Worm (Caenorhabditis elegans) whole organism, young adult: Measurements from ENCODE around the gene pgm-2.

Experiments
- B0019.2 ChIP-seq: fragments of 200-800 bp; sonication (Bioruptor generic); conservative IDR thresholded peaks from 2 replicates; pipeline ENCODE4 v1.3.6; 2022; ENCODE audit warnings: missing genetic modification reagents, missing genetic modification characterization, missing compliant biosample characterization
- C06A6.2 ChIP-seq: fragments of 200-800 bp; sonication (Bioruptor generic); conservative IDR thresholded peaks from 2 replicates; pipeline ENCODE4 v1.3.6; 2022; ENCODE audit warnings: missing genetic modification characterization, missing compliant biosample characterization
- D2030.7 ChIP-seq: fragments of 200-800 bp; sonication (Bioruptor generic); IDR thresholded peaks from 2 replicates; pipeline ENCODE4 v1.3.6; 2022; ENCODE audit warnings: missing genetic modification reagents, missing genetic modification characterization, missing compliant biosample characterization
- F33H1.4 ChIP-seq: fragments of 200-800 bp; sonication (Bioruptor generic); IDR thresholded peaks from 2 replicates; pipeline ENCODE4 v1.3.6; 2022; ENCODE audit warnings: missing genetic modification reagents, missing genetic modification characterization, missing compliant biosample characterization
- F57C9.4 ChIP-seq: sonication (generic microtip); optimal IDR thresholded peaks from 2 replicates; lab custom pipeline; 2017; ENCODE audit warnings: mild to moderate bottlenecking, missing genetic modification characterization, missing compliant biosample characterization
- Y53G8AR.9 ChIP-seq: fragments of 200-800 bp; sonication (Bioruptor generic); conservative IDR thresholded peaks from 2 replicates; pipeline ENCODE4 v1.3.6; 2022; ENCODE audit warnings: missing genetic modification reagents, missing genetic modification characterization, missing compliant biosample characterization
- Y67H2A.10 ChIP-seq: fragments of 200-800 bp; sonication (Bioruptor generic); conservative IDR thresholded peaks from 2 replicates; pipeline ENCODE4 v1.3.6; 2022; ENCODE audit warnings: missing genetic modification reagents, missing genetic modification characterization, missing compliant biosample characterization
- Y79H2A.3 ChIP-seq: fragments of 200-800 bp; sonication (Bioruptor generic); conservative IDR thresholded peaks from 2 replicates; pipeline ENCODE4 v1.3.6; 2022; ENCODE audit warnings: missing genetic modification reagents, missing genetic modification characterization, missing compliant biosample characterization
- Y95B8A.8 ChIP-seq: fragments of 200-800 bp; sonication (Bioruptor generic); IDR thresholded peaks from 2 replicates; pipeline ENCODE4 v1.3.6; 2022; ENCODE audit warnings: missing genetic modification reagents, missing genetic modification characterization, missing compliant biosample characterization
- ama-1 ChIP-seq, 3 experiments: fragments of 150-350 bp in 1 of 3; sonication (generic microtip) in 2 of 3; optimal IDR thresholded peaks; 2 replicates each; lab custom pipeline; 2014 to 2018; ENCODE audit warnings: missing biosample characterization in 2 of 3, missing genetic modification characterization in 2 of 3, missing genetic modification reagents in 2 of 3
- cebp-1 ChIP-seq, 2 experiments: fragments of 200-800 bp in 1 of 2; sonication (Bioruptor generic) in 1 of 2; sonication (generic microtip) in 1 of 2; IDR thresholded peaks in 1 of 2; optimal IDR thresholded peaks in 1 of 2; 2 replicates each; pipeline versions ENCODE4 v1.3.6 to Lab custom; 2017 to 2022; ENCODE audit warnings: missing compliant biosample characterization in 2 of 2, missing genetic modification characterization in 2 of 2, mild to moderate bottlenecking in 1 of 2, missing genetic modification reagents in 1 of 2, moderate library complexity in 1 of 2
- cebp-2 ChIP-seq: fragments of 200-800 bp; sonication (Bioruptor generic); IDR thresholded peaks from 2 replicates; pipeline ENCODE4 v1.3.6; 2022; ENCODE audit warnings: missing genetic modification characterization, missing compliant biosample characterization
- ceh-40 ChIP-seq: fragments of 200-800 bp; sonication (Bioruptor generic); IDR thresholded peaks from 2 replicates; pipeline ENCODE4 v1.3.6; 2022; ENCODE audit warnings: missing genetic modification characterization, missing compliant biosample characterization
- die-1 ChIP-seq: sonication (generic microtip); optimal IDR thresholded peaks from 2 replicates; lab custom pipeline; 2016; ENCODE audit warnings: missing genotype, mild to moderate bottlenecking, missing genetic modification characterization, missing compliant biosample characterization
- dox-1 ChIP-seq: fragments of 200-800 bp; sonication (Bioruptor generic); IDR thresholded peaks from 2 replicates; pipeline ENCODE4 v1.3.6; 2022; ENCODE audit warnings: missing genetic modification reagents, missing genetic modification characterization, missing compliant biosample characterization
- dpl-1 ChIP-seq: fragments of 150-350 bp; optimal IDR thresholded peaks from 2 replicates; lab custom pipeline; 2014; ENCODE audit warnings: missing biosample characterization, missing genetic modification reagents, missing genetic modification characterization
- egl-18 ChIP-seq: fragments of 200-800 bp; sonication (Bioruptor generic); IDR thresholded peaks from 2 replicates; pipeline ENCODE4 v1.3.6; 2022; ENCODE audit warnings: missing genetic modification reagents, missing genetic modification characterization, missing compliant biosample characterization
- egl-44 ChIP-seq: fragments of 200-800 bp; sonication (Bioruptor generic); IDR thresholded peaks from 2 replicates; pipeline ENCODE4 v1.3.6; 2022; ENCODE audit warnings: missing genetic modification reagents, missing genetic modification characterization, missing compliant biosample characterization
- ekl-4 ChIP-seq: fragments of 200-800 bp; sonication (Bioruptor generic); IDR thresholded peaks from 2 replicates; pipeline ENCODE4 v1.3.6; 2022; ENCODE audit warnings: missing genetic modification reagents, missing genetic modification characterization, missing compliant biosample characterization
- him-1 ChIP-seq: sonication (generic microtip); optimal IDR thresholded peaks from 2 replicates; lab custom pipeline; 2016; ENCODE audit warnings: missing genotype, missing genetic modification reagents, missing genetic modification characterization, missing compliant biosample characterization
- hmg-1.2 ChIP-seq: fragments of 200-800 bp; sonication (Bioruptor generic); IDR thresholded peaks from 2 replicates; pipeline ENCODE4 v1.3.6; 2022; ENCODE audit warnings: missing genetic modification reagents, missing genetic modification characterization, missing compliant biosample characterization
- hrde-1 ChIP-seq: sonication (generic microtip); optimal IDR thresholded peaks from 2 replicates; lab custom pipeline; 2016; ENCODE audit warnings: missing genetic modification characterization, mild to moderate bottlenecking, missing compliant biosample characterization, moderate library complexity, missing genotype, missing genetic modification reagents, borderline replicate concordance
- hsf-1 ChIP-seq: fragments of 200-800 bp; sonication (Bioruptor generic); IDR thresholded peaks from 2 replicates; pipeline ENCODE4 v1.3.6; 2022; ENCODE audit warnings: missing genetic modification reagents, missing genetic modification characterization, missing compliant biosample characterization
- lin-26 ChIP-seq: fragments of 200-800 bp; sonication (Bioruptor generic); IDR thresholded peaks from 2 replicates; pipeline ENCODE4 v1.3.6; 2022; ENCODE audit warnings: missing genetic modification reagents, missing genetic modification characterization, missing compliant biosample characterization
- lin-35 ChIP-seq, 3 experiments: fragments of 150-350 bp in 2 of 3; sonication (generic microtip) in 1 of 3; optimal IDR thresholded peaks; 2 replicates each; lab custom pipeline; 2014 to 2018; ENCODE audit warnings: missing biosample characterization in 3 of 3, missing genetic modification characterization in 3 of 3, missing genetic modification reagents in 3 of 3
- lin-54 ChIP-seq: fragments of 200-800 bp; sonication (Bioruptor generic); optimal IDR thresholded peaks from 2 replicates; lab custom pipeline; 2018; ENCODE audit warnings: mild to moderate bottlenecking, missing genetic modification characterization, missing compliant biosample characterization
- lsl-1 ChIP-seq: fragments of 200-800 bp; sonication (Bioruptor generic); optimal IDR thresholded peaks from 2 replicates; lab custom pipeline; 2018; ENCODE audit warnings: mild to moderate bottlenecking, missing genetic modification characterization, moderate library complexity, missing compliant biosample characterization
- madf-6 ChIP-seq: fragments of 200-800 bp; sonication (Bioruptor generic); IDR thresholded peaks from 2 replicates; pipeline ENCODE4 v1.3.6; 2022; ENCODE audit warnings: missing genetic modification reagents, missing genetic modification characterization, missing compliant biosample characterization
- mcd-1 ChIP-seq: fragments of 200-800 bp; sonication (Bioruptor generic); IDR thresholded peaks from 2 replicates; pipeline ENCODE4 v1.3.6; 2022; ENCODE audit warnings: missing genetic modification reagents, missing genetic modification characterization, missing compliant biosample characterization
- nfyb-1 ChIP-seq: fragments of 200-800 bp; sonication (Bioruptor generic); IDR thresholded peaks from 2 replicates; pipeline ENCODE4 v1.3.6; 2022; ENCODE audit warnings: missing genetic modification reagents, missing genetic modification characterization, missing compliant biosample characterization
- pbrm-1 ChIP-seq: fragments of 200-800 bp; sonication (Bioruptor generic); IDR thresholded peaks from 2 replicates; pipeline ENCODE4 v1.3.6; 2022; ENCODE audit warnings: missing genetic modification reagents, missing genetic modification characterization, missing compliant biosample characterization
- pha-4 ChIP-seq: fragments of 150-350 bp; sonication (generic microtip); optimal IDR thresholded peaks from 2 replicates; lab custom pipeline; 2014; ENCODE audit warnings: missing biosample characterization, missing genetic modification reagents, missing genetic modification characterization
- rec-8 ChIP-seq, 2 experiments: sonication (generic microtip); optimal IDR thresholded peaks; 2 replicates each; lab custom pipeline; 2016; ENCODE audit warnings: mild to moderate bottlenecking in 2 of 2, missing genetic modification characterization in 2 of 2, missing genetic modification reagents in 2 of 2, missing genotype in 2 of 2, missing biosample characterization in 1 of 2, missing compliant biosample characterization in 1 of 2, moderate library complexity in 1 of 2
- snpc-1.3 ChIP-seq: sonication (generic microtip); optimal IDR thresholded peaks from 2 replicates; lab custom pipeline; 2017; ENCODE audit warnings: missing genetic modification characterization, mild to moderate bottlenecking, missing compliant biosample characterization, antibody characterized with exemption, moderate library complexity, missing genotype, missing genetic modification reagents; ENCODE audit not compliant: insufficient read depth
- snpc-3.4 ChIP-seq: sonication (generic microtip); optimal IDR thresholded peaks from 2 replicates; lab custom pipeline; 2017; ENCODE audit warnings: missing genetic modification characterization, mild to moderate bottlenecking, missing compliant biosample characterization, antibody characterized with exemption, moderate library complexity, missing genotype, missing genetic modification reagents
- tlf-1 ChIP-seq: fragments of 200-800 bp; sonication (Bioruptor generic); optimal IDR thresholded peaks from 2 replicates; lab custom pipeline; 2018; ENCODE audit warnings: mild to moderate bottlenecking, missing genetic modification characterization, missing compliant biosample characterization
- zfh-2 ChIP-seq: fragments of 200-800 bp; sonication (Bioruptor generic); conservative IDR thresholded peaks from 2 replicates; pipeline ENCODE4 v1.3.6; 2022; ENCODE audit warnings: missing genetic modification reagents, missing genetic modification characterization, missing compliant biosample characterization
- ztf-25 ChIP-seq: fragments of 200-800 bp; sonication (Bioruptor generic); IDR thresholded peaks from 2 replicates; pipeline ENCODE4 v1.3.6; 2022; ENCODE audit warnings: missing genetic modification reagents, missing genetic modification characterization, missing compliant biosample characterization
- ztf-28 ChIP-seq: fragments of 200-800 bp; sonication (Bioruptor generic); IDR thresholded peaks from 2 replicates; pipeline ENCODE4 v1.3.6; 2022; ENCODE audit warnings: missing genetic modification reagents, missing genetic modification characterization, missing compliant biosample characterization
- ztf-6 ChIP-seq: fragments of 200-800 bp; sonication (Bioruptor generic); IDR thresholded peaks from 2 replicates; pipeline ENCODE4 v1.3.6; 2022; ENCODE audit warnings: missing genetic modification reagents, missing genetic modification characterization, missing compliant biosample characterization

The pgm-2 gene

DNA sequence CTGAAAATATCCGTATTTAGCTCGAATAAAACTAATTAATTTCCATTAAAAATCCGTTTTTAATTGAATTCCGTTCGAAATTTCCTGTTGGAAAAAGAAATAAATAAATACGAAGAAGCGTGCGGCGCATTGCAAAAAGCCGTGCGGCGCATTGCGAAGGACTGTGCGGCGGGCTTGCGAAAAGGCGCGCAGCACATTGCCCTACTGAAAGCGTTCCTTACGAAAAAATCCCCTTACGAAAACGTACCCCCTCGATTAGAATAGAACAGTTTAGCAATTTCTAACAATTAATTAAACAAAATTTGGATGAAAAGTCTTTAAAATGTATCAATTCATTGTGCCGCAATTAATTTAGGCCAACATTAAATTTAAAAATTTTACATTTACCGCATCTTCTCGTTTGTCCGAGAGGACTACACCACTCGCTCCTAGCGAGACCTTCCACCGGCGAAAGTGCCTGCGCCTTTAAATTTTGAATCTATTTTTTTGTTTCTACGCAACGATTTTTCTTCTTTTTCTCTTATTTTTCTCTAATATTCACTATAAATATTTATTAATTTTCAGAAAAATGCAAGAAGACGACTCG lies 2.8 kb upstream of the pgm-2 start, which contains the start of gene npp-18 (continued):
- TF ChIP-seq ztf-28 (GFP tag; lab: Robert Waterston, UW), result 0 out of 2 replicates have a peak, but pooled peaks have one; percentile 35
- peak; percentile 93 for TF ChIP-seq dox-1 (GFP tag; lab: Robert Waterston, UW)
- TF ChIP-seq egl-18, result 0 out of 2 replicates have a peak, but pooled peaks have one; percentile 30
- TF ChIP-seq ekl-4 (GFP tag; lab: Robert Waterston, UW), result peak; percentile 70
- TF ChIP-seq dpl-1 (GFP tag; lab: Kevin White, UChicago), result peak; percentile 15
- peak; percentile 75; the same call in 1 of the 2 replicates for TF ChIP-seq ztf-25
- peak; percentile 82 for TF ChIP-seq Y95B8A.8 (GFP tag; lab: Robert Waterston, UW)
- TF ChIP-seq Y67H2A.10 (GFP tag; lab: Robert Waterston, UW), result peak; percentile 79
- TF ChIP-seq ceh-40 (GFP tag; lab: Robert Waterston, UW), result 0 out of 2 replicates have a peak, but pooled peaks have one; percentile 26
- peak; percentile 15 for TF ChIP-seq lsl-1 (GFP tag; lab: Kevin White, UChicago)
- TF ChIP-seq mcd-1, result peak; percentile 84
- peak in 1 of 3 experiments; percentile 81 for TF ChIP-seq lin-35 (GFP tag; optimal IDR thresholded peaks at IDR 0.05; lab: Kevin White, UChicago)
- peak; percentile 71; the same call in 1 of the 2 replicates for TF ChIP-seq Y79H2A.3
- peak; percentile 1 for TF ChIP-seq snpc-3.4 (tag; lab: Kevin White, UChicago)
- TF ChIP-seq lin-54 (GFP tag; lab: Kevin White, UChicago), result peak; percentile 59
- TF ChIP-seq nfyb-1, result peak; percentile 82
- 0 out of 2 replicates have a peak, but pooled peaks have one; percentile 36 for TF ChIP-seq egl-44 (GFP tag; lab: Robert Waterston, UW)
- peak; percentile 99 for TF ChIP-seq C06A6.2 (GFP tag; lab: Robert Waterston, UW)
- TF ChIP-seq lin-26 (GFP tag; lab: Robert Waterston, UW), result peak; percentile 65
- 0 out of 2 replicates have a peak, but pooled peaks have one; percentile 35 for TF ChIP-seq B0019.2
- TF ChIP-seq hsf-1 (GFP tag; lab: Robert Waterston, UW), result 0 out of 2 replicates have a peak, but pooled peaks have one; percentile 5
- TF ChIP-seq pbrm-1 (GFP tag; lab: Robert Waterston, UW), result peak; percentile 84
- TF ChIP-seq hmg-1.2 (GFP tag; lab: Robert Waterston, UW), result peak; percentile 66
- TF ChIP-seq madf-6 (GFP tag; lab: Robert Waterston, UW), result peak; percentile 66

ce11 chrIII:13301983-13302382 lies 2.8 kb downstream of the pgm-2 start:
- TF ChIP-seq lin-35 (GFP tag; optimal IDR thresholded peaks at IDR 0.05; lab: Kevin White, UChicago) (no peak), pha-4 (tag; lab: Kevin White, UChicago) (no peak), zfh-2 (GFP tag; lab: Robert Waterston, UW) (peak; percentile 69)
- TF ChIP-seq, all 124 proteins: peak for 1

DNA sequence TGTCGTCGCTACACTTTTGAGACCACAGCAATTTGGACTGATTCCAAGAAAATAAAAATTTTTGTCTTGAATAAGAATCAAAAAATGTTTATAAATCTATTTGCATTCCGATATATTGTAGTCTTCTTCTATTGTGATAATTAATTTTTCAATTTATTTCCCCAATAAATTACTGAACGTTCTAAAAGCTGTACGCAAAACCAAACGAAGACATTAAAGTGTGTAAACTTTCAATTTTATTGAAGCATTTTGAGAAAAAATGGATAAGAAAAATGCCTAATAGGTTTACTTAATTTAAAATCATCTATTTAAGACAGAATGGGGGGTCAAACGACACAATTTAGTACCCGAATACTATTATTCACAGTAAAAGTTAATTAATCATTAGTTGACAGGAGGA lies 3.4 kb downstream of the pgm-2 start:
- TF ChIP-seq lin-26 (GFP tag; lab: Robert Waterston, UW) (peak; percentile 21; the same call in 1 of the 2 replicates), lin-54 (GFP tag; lab: Kevin White, UChicago) (peak; percentile 10), tlf-1 (GFP tag; lab: Kevin White, UChicago) (peak; percentile 49), D2030.7 (GFP tag; lab: Robert Waterston, UW) (0 out of 2 replicates have a peak, but pooled peaks have one; percentile 43), snpc-1.3 (tag; lab: Kevin White, UChicago) (peak; percentile 48), F57C9.4 (tag; lab: Kevin White, UChicago) (no peak), dox-1 (GFP tag; lab: Robert Waterston, UW) (peak; percentile 9; the same call in 1 of the 2 replicates), rec-8 (tag; optimal IDR thresholded peaks at IDR 0.05; lab: Kevin White, UChicago) (no peak), hmg-1.2 (GFP tag; lab: Robert Waterston, UW) (0 out of 2 replicates have a peak, but pooled peaks have one; percentile 4), lsl-1 (GFP tag; lab: Kevin White, UChicago) (peak; percentile 2), him-1 (tag; lab: Kevin White, UChicago) (peak; percentile 14), hrde-1 (tag; lab: Kevin White, UChicago) (peak; percentile 81), ztf-25 (0 out of 2 replicates have a peak, but pooled peaks have one; percentile 23), Y53G8AR.9 (GFP tag; lab: Robert Waterston, UW) (peak; percentile 67), Y95B8A.8 (GFP tag; lab: Robert Waterston, UW) (0 out of 2 replicates have a peak, but pooled peaks have one; percentile 59), ama-1 (optimal IDR thresholded peaks at IDR 0.05; lab: Kevin White, UChicago) (no peak), ama-1 (GFP tag; optimal IDR thresholded peaks at IDR 0.05; lab: Kevin White, UChicago) (peak in 1 of 2 experiments; percentile 51), cebp-2 (GFP tag; lab: Robert Waterston, UW) (no peak), cebp-1 (GFP tag; IDR thresholded peaks at IDR 0.05; lab: Robert Waterston, UW) (no peak), cebp-1 (tag; optimal IDR thresholded peaks at IDR 0.05; lab: Kevin White, UChicago) (peak; percentile 6), die-1 (tag; lab: Kevin White, UChicago) (no peak), F33H1.4 (GFP tag; lab: Robert Waterston, UW) (0 out of 2 replicates have a peak, but pooled peaks have one; percentile 7), ztf-6 (GFP tag; lab: Robert Waterston, UW) (no peak)
